Fruit fly (Drosophila melanogaster) whole organism, prepupa: Measurements from ENCODE around the gene betaTub85D.
A peak's percentile ranks its signal among the peaks of the same experiment; 100 is the strongest.

Experiments
- Blimp-1 ChIP-seq: fragments of 200-800 bp; sonication (Bioruptor generic); optimal IDR thresholded peaks from 3 replicates; lab custom pipeline; 2017; ENCODE audit warnings: missing biosample characterization, missing genetic modification characterization, mild to moderate bottlenecking, moderate library complexity, missing genetic modification reagents
- CG10631 ChIP-seq: fragments of 200-800 bp; sonication (Bioruptor generic); optimal IDR thresholded peaks from 2 replicates; lab custom pipeline; 2016; ENCODE audit warnings: missing biosample characterization, missing genetic modification characterization
- CG10669 ChIP-seq: fragments of 200-800 bp; sonication (Bioruptor generic); optimal IDR thresholded peaks from 3 replicates; lab custom pipeline; 2018; ENCODE audit warnings: missing biosample characterization, mild to moderate bottlenecking, missing genetic modification characterization, moderate library complexity
- CG11294 ChIP-seq: fragments of 200-800 bp; sonication (Bioruptor generic); IDR thresholded peaks from 2 replicates; pipeline ENCODE4 v1.3.6; 2022; ENCODE audit warnings: missing biosample characterization, missing genetic modification characterization
- CG11762 ChIP-seq: fragments of 200-800 bp; sonication (Bioruptor generic); optimal IDR thresholded peaks from 3 replicates; lab custom pipeline; 2016; ENCODE audit warnings: missing biosample characterization, missing genetic modification characterization; ENCODE audit not compliant: insufficient read depth
- CG11902 ChIP-seq: fragments of 200-800 bp; sonication (Bioruptor generic); optimal IDR thresholded peaks from 3 replicates; lab custom pipeline; 2016; ENCODE audit warnings: missing biosample characterization, missing genetic modification characterization
- CG15336 ChIP-seq: fragments of 200-800 bp; sonication (Bioruptor generic); IDR thresholded peaks from 2 replicates; pipeline ENCODE4 v1.3.6; 2022; ENCODE audit warnings: missing biosample characterization, missing genetic modification characterization
- CG1621 ChIP-seq: fragments of 200-800 bp; sonication (Bioruptor generic); optimal IDR thresholded peaks from 3 replicates; lab custom pipeline; 2018; ENCODE audit warnings: missing biosample characterization, mild to moderate bottlenecking, missing genetic modification characterization
- CG16779 ChIP-seq: fragments of 200-800 bp; sonication (Bioruptor generic); optimal IDR thresholded peaks from 3 replicates; lab custom pipeline; 2017; ENCODE audit warnings: missing biosample characterization, mild to moderate bottlenecking, missing genetic modification characterization
- CG31627 ChIP-seq: fragments of 200-800 bp; sonication (Bioruptor generic); optimal IDR thresholded peaks from 3 replicates; lab custom pipeline; 2016; ENCODE audit warnings: missing biosample characterization, missing genetic modification characterization
- CG32006 ChIP-seq: fragments of 200-800 bp; sonication (Bioruptor generic); optimal IDR thresholded peaks from 3 replicates; lab custom pipeline; 2017; ENCODE audit warnings: missing biosample characterization, mild to moderate bottlenecking, missing genetic modification characterization
- CG3919 ChIP-seq: fragments of 200-800 bp; sonication (Bioruptor generic); optimal IDR thresholded peaks from 3 replicates; lab custom pipeline; 2016; ENCODE audit warnings: missing biosample characterization, missing genetic modification characterization
- CG4318 ChIP-seq: fragments of 200-800 bp; sonication (Bioruptor generic); optimal IDR thresholded peaks from 3 replicates; lab custom pipeline; 2017; ENCODE audit warnings: missing biosample characterization, mild to moderate bottlenecking, missing genetic modification characterization
- CG6163 ChIP-seq: fragments of 200-800 bp; sonication (Bioruptor generic); IDR thresholded peaks from 3 replicates; pipeline ENCODE4 v1.3.6; 2022; ENCODE audit warnings: missing biosample characterization, missing genetic modification characterization
- CG6276 ChIP-seq: fragments of 200-800 bp; sonication (Bioruptor generic); optimal IDR thresholded peaks from 2 replicates; lab custom pipeline; 2017; ENCODE audit warnings: missing biosample characterization, mild to moderate bottlenecking, missing genetic modification characterization
- CG6792 ChIP-seq: fragments of 200-800 bp; sonication (Bioruptor generic); optimal IDR thresholded peaks from 3 replicates; lab custom pipeline; 2016; ENCODE audit warnings: missing biosample characterization, missing genetic modification characterization
- CG6854 ChIP-seq: fragments of 200-800 bp; sonication (Bioruptor generic); optimal IDR thresholded peaks from 2 replicates; lab custom pipeline; 2017; ENCODE audit warnings: missing biosample characterization, mild to moderate bottlenecking, missing genetic modification characterization
- CG7368 ChIP-seq: fragments of 200-800 bp; sonication (Bioruptor generic); optimal IDR thresholded peaks from 3 replicates; lab custom pipeline; 2016; ENCODE audit warnings: missing biosample characterization, missing genetic modification characterization
- CG8119 ChIP-seq: fragments of 200-800 bp; sonication (Bioruptor generic); IDR thresholded peaks from 3 replicates; pipeline ENCODE4 v1.3.6; 2022; ENCODE audit warnings: missing biosample characterization, missing genetic modification characterization
- CG8319 ChIP-seq: fragments of 200-800 bp; sonication (Bioruptor generic); optimal IDR thresholded peaks from 3 replicates; lab custom pipeline; 2016; ENCODE audit warnings: missing biosample characterization, missing genetic modification characterization
- CG8632 ChIP-seq: fragments of 200-800 bp; sonication (Bioruptor generic); optimal IDR thresholded peaks from 3 replicates; lab custom pipeline; 2016; ENCODE audit warnings: missing biosample characterization, missing genetic modification characterization
- CG9139 ChIP-seq: fragments of 200-800 bp; sonication (Bioruptor generic); optimal IDR thresholded peaks from 3 replicates; lab custom pipeline; 2017; ENCODE audit warnings: missing biosample characterization, mild to moderate bottlenecking, missing genetic modification characterization
- Ets21C ChIP-seq: fragments of 200-800 bp; sonication (Bioruptor generic); optimal IDR thresholded peaks from 3 replicates; lab custom pipeline; 2016; ENCODE audit warnings: missing biosample characterization, missing genetic modification characterization
- Hr38 ChIP-seq: sonication (Bioruptor generic); optimal IDR thresholded peaks from 2 replicates; lab custom pipeline; 2016; ENCODE audit warnings: missing biosample characterization, missing genetic modification characterization
- Hr39 ChIP-seq: fragments of 200-800 bp; sonication (Bioruptor generic); optimal IDR thresholded peaks from 2 replicates; lab custom pipeline; 2016; ENCODE audit warnings: missing biosample characterization, missing genetic modification characterization
- Hr4 ChIP-seq: fragments of 200-800 bp; sonication (Bioruptor generic); optimal IDR thresholded peaks from 3 replicates; lab custom pipeline; 2016; ENCODE audit warnings: missing biosample characterization, missing genetic modification characterization
- Lpt ChIP-seq: fragments of 200-800 bp; sonication (Bioruptor generic); optimal IDR thresholded peaks from 3 replicates; lab custom pipeline; 2016; ENCODE audit warnings: missing biosample characterization, missing genetic modification characterization
- Met ChIP-seq: fragments of 200-800 bp; sonication (Bioruptor generic); optimal IDR thresholded peaks from 3 replicates; lab custom pipeline; 2016; ENCODE audit warnings: missing biosample characterization, missing genetic modification characterization
- OdsH ChIP-seq: fragments of 200-800 bp; sonication (Bioruptor generic); optimal IDR thresholded peaks from 3 replicates; lab custom pipeline; 2016; ENCODE audit warnings: missing biosample characterization, missing genetic modification characterization
- Smox ChIP-seq: fragments of 200-800 bp; sonication (Bioruptor generic); optimal IDR thresholded peaks from 3 replicates; lab custom pipeline; 2016; ENCODE audit warnings: missing biosample characterization, missing genetic modification characterization
- Sox102F ChIP-seq: fragments of 200-800 bp; sonication (Bioruptor generic); optimal IDR thresholded peaks from 2 replicates; lab custom pipeline; 2016; ENCODE audit warnings: missing biosample characterization, mild to moderate bottlenecking, missing genetic modification characterization
- Sox14 ChIP-seq: fragments of 200-800 bp; sonication (Bioruptor generic); optimal IDR thresholded peaks from 3 replicates; lab custom pipeline; 2016; ENCODE audit warnings: missing biosample characterization, missing genetic modification characterization
- Sox15 ChIP-seq: fragments of 200-800 bp; sonication (Bioruptor generic); optimal IDR thresholded peaks from 3 replicates; lab custom pipeline; 2016; ENCODE audit warnings: missing biosample characterization, missing genetic modification characterization
- achi ChIP-seq: fragments of 200-800 bp; sonication (Bioruptor generic); optimal IDR thresholded peaks from 3 replicates; lab custom pipeline; 2016; ENCODE audit warnings: missing biosample characterization, missing genetic modification characterization
- acj6 ChIP-seq: fragments of 200-800 bp; sonication (Bioruptor generic); optimal IDR thresholded peaks from 3 replicates; lab custom pipeline; 2016; ENCODE audit warnings: missing biosample characterization, missing genetic modification characterization
- cyc ChIP-seq: fragments of 200-800 bp; sonication (Bioruptor generic); optimal IDR thresholded peaks from 3 replicates; lab custom pipeline; 2016; ENCODE audit warnings: missing biosample characterization, missing genetic modification characterization
- dac ChIP-seq: fragments of 200-800 bp; sonication (Bioruptor generic); optimal IDR thresholded peaks from 2 replicates; lab custom pipeline; 2017; ENCODE audit warnings: missing biosample characterization, mild to moderate bottlenecking, missing genetic modification characterization
- dsx ChIP-seq: fragments of 200-800 bp; optimal IDR thresholded peaks from 3 replicates; lab custom pipeline; 2019; ENCODE audit warnings: missing biosample characterization, mild to moderate bottlenecking, missing genetic modification characterization, moderate library complexity; ENCODE audit not compliant: poor library complexity, severe bottlenecking
- eg ChIP-seq: fragments of 200-800 bp; sonication (Bioruptor generic); IDR thresholded peaks from 3 replicates; pipeline ENCODE4 v1.3.6; 2022; ENCODE audit warnings: missing biosample characterization, missing genetic modification characterization
- fd59A ChIP-seq: fragments of 200-800 bp; sonication (Bioruptor generic); optimal IDR thresholded peaks from 2 replicates; lab custom pipeline; 2017; ENCODE audit warnings: missing biosample characterization, mild to moderate bottlenecking, missing genetic modification characterization, missing genetic modification reagents
- fd85E ChIP-seq: fragments of 200-800 bp; sonication (Bioruptor generic); optimal IDR thresholded peaks from 3 replicates; lab custom pipeline; 2016; ENCODE audit warnings: missing biosample characterization, missing genetic modification characterization
- fkh ChIP-seq: fragments of 200-800 bp; sonication (Bioruptor generic); optimal IDR thresholded peaks from 3 replicates; lab custom pipeline; 2017; ENCODE audit warnings: missing biosample characterization, mild to moderate bottlenecking, missing genetic modification characterization, moderate library complexity
- lz ChIP-seq: fragments of 200-800 bp; sonication (Bioruptor generic); optimal IDR thresholded peaks from 3 replicates; lab custom pipeline; 2016; ENCODE audit warnings: missing biosample characterization, missing genetic modification characterization
- net ChIP-seq: fragments of 200-800 bp; sonication (Bioruptor generic); optimal IDR thresholded peaks from 3 replicates; lab custom pipeline; 2016; ENCODE audit warnings: missing biosample characterization, missing genetic modification characterization
- pdm3 ChIP-seq: fragments of 200-800 bp; sonication (Bioruptor generic); optimal IDR thresholded peaks from 3 replicates; lab custom pipeline; 2016; ENCODE audit warnings: missing biosample characterization, missing genetic modification characterization
- salr ChIP-seq, 2 experiments: fragments of 200-800 bp; sonication (Bioruptor generic); optimal IDR thresholded peaks; 3 replicates each; lab custom pipeline; 2016 to 2018; ENCODE audit warnings: missing biosample characterization in 2 of 2, missing genetic modification characterization in 2 of 2, mild to moderate bottlenecking in 1 of 2
- spab ChIP-seq: fragments of 200-800 bp; sonication (Bioruptor generic); optimal IDR thresholded peaks from 2 replicates; lab custom pipeline; 2017; ENCODE audit warnings: missing biosample characterization, mild to moderate bottlenecking, missing genetic modification characterization, missing genetic modification reagents
- ss ChIP-seq, 2 experiments: fragments of 200-800 bp; sonication (Bioruptor generic); optimal IDR thresholded peaks; 2 replicates in 1 of 2; 3 replicates in 1 of 2; lab custom pipeline; 2017 to 2018; ENCODE audit warnings: mild to moderate bottlenecking in 2 of 2, missing biosample characterization in 2 of 2, missing genetic modification characterization in 2 of 2, moderate library complexity in 1 of 2
- svp ChIP-seq: fragments of 200-800 bp; sonication (Bioruptor generic); peaks from one replicate; lab custom pipeline; 2016; ENCODE audit warnings: missing biosample characterization, missing genetic modification characterization
- vri ChIP-seq: fragments of 200-800 bp; sonication (Bioruptor generic); optimal IDR thresholded peaks from 3 replicates; lab custom pipeline; 2016; ENCODE audit warnings: missing biosample characterization, mild to moderate bottlenecking, missing genetic modification characterization

The betaTub85D gene

dm6 chr3R:9378644-9379411 lies 31.3 kb downstream of the betaTub85D start:
- TF ChIP-seq dac (GFP tag; lab: Kevin White, UChicago) (no peak), CG31627 (GFP tag; lab: Kevin White, UChicago) (peak; percentile 76), fd85E (GFP tag; lab: Kevin White, UChicago) (no peak), spab (peak; percentile 90), Sox15 (peak; percentile 71), CG9139 (GFP tag; lab: Kevin White, UChicago) (peak; percentile 81), OdsH (peak; percentile 71), pdm3 (peak; percentile 81), Sox14 (GFP tag; lab: Kevin White, UChicago) (peak; percentile 77), CG10631 (GFP tag; lab: Kevin White, UChicago) (peak; percentile 90), Lpt (GFP tag; lab: Kevin White, UChicago) (peak; percentile 58), net (GFP tag; lab: Kevin White, UChicago) (peak; percentile 75), CG15336 (GFP tag; lab: Robert Waterston, UW) (peak; percentile 42; the same call in 1 of the 2 replicates), CG6276 (peak; percentile 23), fd59A (peak; percentile 86), CG6792 (GFP tag; lab: Kevin White, UChicago) (peak; percentile 91), CG4318 (GFP tag; lab: Kevin White, UChicago) (peak; percentile 17), fkh (GFP tag; lab: Kevin White, UChicago) (peak; percentile 66), Ets21C (GFP tag; lab: Kevin White, UChicago) (peak; percentile 74), CG10669 (peak; percentile 86), Smox (GFP tag; lab: Kevin White, UChicago) (peak; percentile 88), CG1621 (peak; percentile 75), Sox102F (GFP tag; lab: Kevin White, UChicago) (peak; percentile 91), CG3919 (GFP tag; lab: Kevin White, UChicago) (peak; percentile 90), CG11902 (GFP tag; lab: Kevin White, UChicago) (peak; percentile 66), svp (GFP tag; lab: Kevin White, UChicago) (peak; percentile 93), achi (GFP tag; lab: Kevin White, UChicago) (peak; percentile 86), ss (GFP tag; optimal IDR thresholded peaks at IDR 0.05; lab: Kevin White, UChicago) (peak; percentile 88 to 90), Met (GFP tag; lab: Kevin White, UChicago) (peak; percentile 91), CG32006 (peak; percentile 61), eg (GFP tag; lab: Robert Waterston, UW) (peak; percentile 52), Hr38 (GFP tag; lab: Kevin White, UChicago) (no peak), cyc (GFP tag; lab: Kevin White, UChicago) (peak; percentile 87), lz (peak; percentile 92), Blimp-1 (GFP tag; lab: Kevin White, UChicago) (peak; percentile 80), CG11762 (GFP tag; lab: Kevin White, UChicago) (peak; percentile 70), acj6 (GFP tag; lab: Kevin White, UChicago) (peak; percentile 84), CG8319 (GFP tag; lab: Kevin White, UChicago) (peak; percentile 64), CG8632 (peak; percentile 85), CG6163 (peak; percentile 70; the same call in 2 of the 3 replicates), vri (GFP tag; lab: Kevin White, UChicago) (peak; percentile 90), CG7368 (GFP tag; lab: Kevin White, UChicago) (peak; percentile 79), CG8119 (GFP tag; lab: Robert Waterston, UW) (peak; percentile 54; the same call in 2 of the 3 replicates), salr (GFP tag; optimal IDR thresholded peaks at IDR 0.05; lab: Kevin White, UChicago) (peak; percentile 42 to 78), Hr4 (GFP tag; lab: Kevin White, UChicago) (peak; percentile 1), dsx (GFP tag; lab: Kevin White, UChicago) (peak; percentile 91), CG11294 (0 out of 2 replicates have a peak, but pooled peaks have one; percentile 26), CG16779 (tag; lab: Kevin White, UChicago) (peak; percentile 82), Hr39 (GFP tag; lab: Kevin White, UChicago) (peak; percentile 76), CG6854 (GFP tag; lab: Kevin White, UChicago) (peak; percentile 81)
